Worm (Caenorhabditis elegans) whole organism, L3 larva: ENCODE data around the gene Y49E10.10.

Source experiments
- R02D3.7 ChIP-seq: fragments of 150-350 bp; optimal IDR thresholded peaks from 2 replicates; lab custom pipeline; 2014; ENCODE audit warnings: missing biosample characterization, missing genetic modification characterization
- ZK546.5 ChIP-seq: sonication (generic microtip); optimal IDR thresholded peaks from 2 replicates; lab custom pipeline; 2017; ENCODE audit warnings: missing biosample characterization, missing genetic modification characterization
- aly-2 ChIP-seq: fragments of 150-350 bp; optimal IDR thresholded peaks from 2 replicates; lab custom pipeline; 2014; ENCODE audit warnings: missing biosample characterization, missing genetic modification characterization
- ama-1 ChIP-seq: fragments of 150-350 bp; optimal IDR thresholded peaks from 2 replicates; lab custom pipeline; 2018
- ceh-16 ChIP-seq: sonication (generic microtip); optimal IDR thresholded peaks from 2 replicates; lab custom pipeline; 2017; ENCODE audit warnings: missing biosample characterization, missing genetic modification characterization
- ceh-28 ChIP-seq: fragments of 150-350 bp; optimal IDR thresholded peaks from 2 replicates; lab custom pipeline; 2014; ENCODE audit warnings: missing biosample characterization, missing genetic modification reagents, missing genetic modification characterization
- ceh-82 ChIP-seq: fragments of 150-350 bp; optimal IDR thresholded peaks from 2 replicates; lab custom pipeline; 2014; ENCODE audit warnings: missing biosample characterization, missing genetic modification characterization
- daf-12 ChIP-seq: fragments of 150-350 bp; optimal IDR thresholded peaks from 2 replicates; lab custom pipeline; 2014; ENCODE audit warnings: missing biosample characterization, missing genetic modification reagents, missing genetic modification characterization
- egl-27 ChIP-seq: sonication (generic microtip); optimal IDR thresholded peaks from 4 replicates; lab custom pipeline; 2017; ENCODE audit warnings: missing biosample characterization, missing genetic modification reagents, missing genetic modification characterization
- elt-1 ChIP-seq: fragments of 150-350 bp; optimal IDR thresholded peaks from 2 replicates; lab custom pipeline; 2014; ENCODE audit warnings: missing biosample characterization, missing genetic modification characterization
- elt-2 ChIP-seq: sonication (generic microtip); optimal IDR thresholded peaks from 2 replicates; lab custom pipeline; 2016; ENCODE audit warnings: missing genetic modification reagents, mild to moderate bottlenecking, missing genetic modification characterization, missing compliant biosample characterization
- elt-3 ChIP-seq, 3 experiments: fragments of 150-350 bp in 1 of 3; sonication (generic microtip) in 2 of 3; optimal IDR thresholded peaks; 2 replicates in 2 of 3; 4 replicates in 1 of 3; lab custom pipeline; 2014 to 2017; ENCODE audit warnings: missing biosample characterization in 3 of 3, missing genetic modification characterization in 3 of 3
- eor-1 ChIP-seq, 2 experiments: fragments of 150-350 bp; optimal IDR thresholded peaks; 2 replicates each; lab custom pipeline; 2014 to 2018; ENCODE audit warnings: missing biosample characterization in 2 of 2, missing genetic modification characterization in 2 of 2
- fkh-2 ChIP-seq: fragments of 150-350 bp; optimal IDR thresholded peaks from 2 replicates; lab custom pipeline; 2014; ENCODE audit warnings: missing biosample characterization, missing genetic modification reagents, missing genetic modification characterization
- hmg-11 ChIP-seq: sonication (generic microtip); optimal IDR thresholded peaks from 2 replicates; lab custom pipeline; 2016; ENCODE audit warnings: missing genetic modification characterization, missing compliant biosample characterization
- jun-1 ChIP-seq: fragments of 150-350 bp; optimal IDR thresholded peaks from 2 replicates; lab custom pipeline; 2014; ENCODE audit warnings: missing biosample characterization, missing genetic modification reagents, missing genetic modification characterization
- lin-15B ChIP-seq: fragments of 150-350 bp; optimal IDR thresholded peaks from 2 replicates; lab custom pipeline; 2014; ENCODE audit warnings: missing biosample characterization, missing genetic modification characterization
- lin-39 ChIP-seq: fragments of 150-350 bp; optimal IDR thresholded peaks from 2 replicates; lab custom pipeline; 2018; ENCODE audit warnings: missing biosample characterization, missing genetic modification reagents, missing genetic modification characterization
- mdl-1 ChIP-seq: fragments of 150-350 bp; optimal IDR thresholded peaks from 2 replicates; lab custom pipeline; 2014; ENCODE audit warnings: missing biosample characterization, missing genetic modification characterization
- nfya-1 ChIP-seq: sonication (generic microtip); optimal IDR thresholded peaks from 2 replicates; lab custom pipeline; 2017; ENCODE audit warnings: missing genetic modification characterization, mild to moderate bottlenecking, missing compliant biosample characterization, antibody characterized with exemption, moderate library complexity; ENCODE audit not compliant: insufficient read depth
- nhr-12 ChIP-seq: fragments of 150-350 bp; optimal IDR thresholded peaks from 2 replicates; lab custom pipeline; 2014; ENCODE audit warnings: missing biosample characterization, missing genetic modification characterization
- nhr-23 ChIP-seq: fragments of 150-350 bp; optimal IDR thresholded peaks from 2 replicates; lab custom pipeline; 2014; ENCODE audit warnings: missing biosample characterization, missing genetic modification reagents, missing genetic modification characterization
- nhr-237 ChIP-seq: fragments of 150-350 bp; optimal IDR thresholded peaks from 2 replicates; lab custom pipeline; 2014; ENCODE audit warnings: missing biosample characterization, missing genetic modification characterization
- nhr-25 ChIP-seq: sonication (generic microtip); optimal IDR thresholded peaks from 2 replicates; lab custom pipeline; 2017; ENCODE audit warnings: missing biosample characterization, missing genetic modification characterization
- nhr-28 ChIP-seq: fragments of 150-350 bp; optimal IDR thresholded peaks from 2 replicates; lab custom pipeline; 2014; ENCODE audit warnings: missing biosample characterization, missing genetic modification characterization
- nhr-43 ChIP-seq: sonication (generic microtip); optimal IDR thresholded peaks from 2 replicates; lab custom pipeline; 2016; ENCODE audit warnings: mild to moderate bottlenecking, missing genetic modification characterization, missing compliant biosample characterization; ENCODE audit not compliant: poor library complexity, severe bottlenecking
- nhr-67 ChIP-seq: fragments of 150-350 bp; optimal IDR thresholded peaks from 2 replicates; lab custom pipeline; 2014; ENCODE audit warnings: missing biosample characterization, missing genetic modification characterization
- nhr-76 ChIP-seq: fragments of 150-350 bp; sonication (generic microtip); optimal IDR thresholded peaks from 5 replicates; lab custom pipeline; 2014; ENCODE audit warnings: missing biosample characterization, missing genetic modification characterization
- nhr-77 ChIP-seq: fragments of 150-350 bp; optimal IDR thresholded peaks from 2 replicates; lab custom pipeline; 2014; ENCODE audit warnings: missing biosample characterization, missing genetic modification characterization
- pha-4 ChIP-seq: fragments of 150-350 bp; optimal IDR thresholded peaks from 2 replicates; lab custom pipeline; 2014; ENCODE audit warnings: missing biosample characterization, missing genetic modification reagents, missing genetic modification characterization
- pqm-1 ChIP-seq: fragments of 150-350 bp; optimal IDR thresholded peaks from 2 replicates; lab custom pipeline; 2017; ENCODE audit warnings: missing biosample characterization, missing genetic modification characterization, inconsistent platforms
- sea-2 ChIP-seq: fragments of 150-350 bp; sonication (generic microtip); optimal IDR thresholded peaks from 4 replicates; lab custom pipeline; 2014; ENCODE audit warnings: missing biosample characterization, missing genetic modification reagents, missing genetic modification characterization
- skn-1 ChIP-seq: fragments of 150-350 bp; optimal IDR thresholded peaks from 2 replicates; lab custom pipeline; 2014; ENCODE audit warnings: missing biosample characterization, missing genetic modification characterization
- snpc-4 ChIP-seq: fragments of 150-350 bp; optimal IDR thresholded peaks from 2 replicates; lab custom pipeline; 2014; ENCODE audit warnings: missing biosample characterization, missing genetic modification characterization
- tbx-2 ChIP-seq: sonication (generic microtip); optimal IDR thresholded peaks from 2 replicates; lab custom pipeline; 2016; ENCODE audit warnings: mild to moderate bottlenecking, missing genetic modification characterization, missing compliant biosample characterization
- unc-39 ChIP-seq: sonication (generic microtip); optimal IDR thresholded peaks from 4 replicates; lab custom pipeline; 2017; ENCODE audit warnings: missing biosample characterization, missing genetic modification characterization
- unc-62 ChIP-seq: fragments of 150-350 bp; sonication (generic microtip); optimal IDR thresholded peaks from 4 replicates; lab custom pipeline; 2014; ENCODE audit warnings: missing biosample characterization, missing genetic modification reagents, missing genetic modification characterization
- zag-1 ChIP-seq: fragments of 150-350 bp; optimal IDR thresholded peaks from 2 replicates; lab custom pipeline; 2014; ENCODE audit warnings: missing biosample characterization, missing genetic modification characterization
- ztf-4 ChIP-seq: fragments of 150-350 bp; optimal IDR thresholded peaks from 2 replicates; lab custom pipeline; 2014; ENCODE audit warnings: missing biosample characterization, missing genetic modification characterization

The Y49E10.10 gene

ce11 chrIII:12425846-12426405, 30.7 kb downstream of the Y49E10.10 start:
- TF ChIP-seq mdl-1 (tag; lab: Kevin White, UChicago) (no peak), snpc-4 (tag; lab: Kevin White, UChicago) (no peak), lin-15B (tag; lab: Kevin White, UChicago) (no peak), skn-1 (tag; lab: Kevin White, UChicago) (no peak), nhr-12 (tag; lab: Kevin White, UChicago) (no peak), nhr-237 (no peak), nhr-28 (tag; lab: Kevin White, UChicago) (no peak), tbx-2 (tag; lab: Kevin White, UChicago) (no peak), nfya-1 (tag; lab: Kevin White, UChicago) (no peak), zag-1 (tag; lab: Kevin White, UChicago) (no peak), elt-2 (no peak), ZK546.5 (tag; lab: Kevin White, UChicago) (no peak), ceh-28 (tag; lab: Kevin White, UChicago) (no peak), aly-2 (tag; lab: Kevin White, UChicago) (no peak), ceh-82 (tag; lab: Kevin White, UChicago) (no peak), nhr-25 (tag; lab: Kevin White, UChicago) (no peak), nhr-77 (tag; lab: Kevin White, UChicago) (no peak), ztf-4 (no peak), unc-62 (no peak), pqm-1 (tag; lab: Kevin White, UChicago) (no peak)

- TF ChIP-seq nhr-67 (no peak), ztf-4 (no peak), hmg-11 (tag; lab: Kevin White, UChicago) (no peak), aly-2 (tag; lab: Kevin White, UChicago) (no peak)
These were observed 31.3 kb downstream of the Y49E10.10 start, which contains the start of gene pie-1 for ce11 chrIII:12426558-12426957. Gene pie-1, plus strand, starts transcription at chrIII:12426893.

- TF ChIP-seq elt-1 (tag; lab: Kevin White, UChicago) (peak; percentile 79), unc-62 (no peak)
These were observed 32.4 kb downstream of the Y49E10.10 start for ce11 chrIII:12427527-12428263.

- no peak for TF ChIP-seq unc-62
- no peak for TF ChIP-seq R02D3.7 (tag; lab: Kevin White, UChicago)
- no peak for TF ChIP-seq unc-39 (tag; lab: Kevin White, UChicago)
- no peak for TF ChIP-seq nhr-76 (tag; lab: Kevin White, UChicago)
- no peak for TF ChIP-seq elt-3 (tag; optimal IDR thresholded peaks at IDR 0.05; lab: Kevin White, UChicago)
- TF ChIP-seq nhr-25 (tag; lab: Kevin White, UChicago) = no peak
These were observed 33.0 kb downstream of the Y49E10.10 start for ce11 chrIII:12428264-12428627.

ce11 chrIII:12428799-12429351, 33.6 kb downstream of the Y49E10.10 start:
- no peak for TF ChIP-seq unc-62
- no peak for TF ChIP-seq mdl-1 (tag; lab: Kevin White, UChicago)
- TF ChIP-seq ceh-82 (tag; lab: Kevin White, UChicago) = no peak
- no peak for TF ChIP-seq hmg-11 (tag; lab: Kevin White, UChicago)
- TF ChIP-seq snpc-4 (tag; lab: Kevin White, UChicago) = no peak
- no peak for TF ChIP-seq nhr-28 (tag; lab: Kevin White, UChicago)

ce11 chrIII:12429579-12430084, 34.4 kb downstream of the Y49E10.10 start, which contains the start of gene snr-6:
Gene snr-6, minus strand, starts transcription at chrIII:12429629.
- no peak for TF ChIP-seq tbx-2 (tag; lab: Kevin White, UChicago)
- TF ChIP-seq ztf-4 = no peak
- peak; percentile 63 for TF ChIP-seq skn-1 (tag; lab: Kevin White, UChicago)
- TF ChIP-seq egl-27 (tag; lab: Kevin White, UChicago) = no peak
- no peak for TF ChIP-seq zag-1 (tag; lab: Kevin White, UChicago)
- no peak for TF ChIP-seq elt-3 (tag; optimal IDR thresholded peaks at IDR 0.05; lab: Kevin White, UChicago)
- TF ChIP-seq fkh-2 (tag; lab: Kevin White, UChicago) = no peak
- TF ChIP-seq nhr-23 = peak; percentile 69
- no peak for TF ChIP-seq nhr-43 (tag; lab: Kevin White, UChicago)
- TF ChIP-seq ama-1 = no peak
- peak; percentile 83 for TF ChIP-seq pha-4
- no peak for TF ChIP-seq sea-2
- peak; percentile 47 for TF ChIP-seq lin-39 (tag; lab: Kevin White, UChicago)
- TF ChIP-seq jun-1 (tag; lab: Kevin White, UChicago) = no peak
- no peak for TF ChIP-seq ceh-82 (tag; lab: Kevin White, UChicago)
- TF ChIP-seq nhr-28 (tag; lab: Kevin White, UChicago) = no peak
- TF ChIP-seq ceh-16 (tag; lab: Kevin White, UChicago) = no peak
- no peak for TF ChIP-seq eor-1 (tag; optimal IDR thresholded peaks at IDR 0.05; lab: Kevin White, UChicago)
- peak; percentile 30 for TF ChIP-seq snpc-4 (tag; lab: Kevin White, UChicago)
- TF ChIP-seq ceh-28 (tag; lab: Kevin White, UChicago) = peak; percentile 48
- TF ChIP-seq unc-62 = no peak
- TF ChIP-seq ZK546.5 (tag; lab: Kevin White, UChicago) = no peak
- no peak for TF ChIP-seq daf-12 (tag; lab: Kevin White, UChicago)
